Worm (Caenorhabditis elegans) whole organism, early embryonic: Measurements from ENCODE around the gene srm-5.

ENCODE experiments used
- ama-1 ChIP-seq: fragments of 150-350 bp; optimal IDR thresholded peaks from 2 replicates; lab custom pipeline; 2014
- flt-1 ChIP-seq: fragments of 200-800 bp; sonication (Bioruptor generic); IDR thresholded peaks from 2 replicates; pipeline ENCODE4 v1.3.6; 2022; ENCODE audit warnings: missing genetic modification characterization, missing compliant biosample characterization
- hmbx-1 ChIP-seq: sonication (generic microtip); optimal IDR thresholded peaks from 2 replicates; lab custom pipeline; 2016; ENCODE audit warnings: mild to moderate bottlenecking, missing genetic modification characterization, missing compliant biosample characterization
- scrt-1 ChIP-seq: fragments of 200-800 bp; sonication (Bioruptor generic); IDR thresholded peaks from 2 replicates; pipeline ENCODE4 v1.3.6; 2022; ENCODE audit warnings: missing genetic modification characterization, missing compliant biosample characterization
- sea-1 ChIP-seq: fragments of 200-800 bp; sonication (Bioruptor generic); conservative IDR thresholded peaks from 2 replicates; pipeline ENCODE4 v1.3.6; 2022; ENCODE audit warnings: missing genetic modification characterization, missing compliant biosample characterization
- tbx-11 ChIP-seq: fragments of 200-800 bp; sonication (Bioruptor generic); IDR thresholded peaks from 2 replicates; pipeline ENCODE4 v1.3.6; 2022; ENCODE audit warnings: missing genetic modification characterization, missing compliant biosample characterization

- TF ChIP-seq sea-1 (GFP tag; lab: Robert Waterston, UW) (no peak), flt-1 (GFP tag; lab: Robert Waterston, UW) (no peak), ama-1 (no peak), tbx-11 (GFP tag; lab: Robert Waterston, UW) (no peak), hmbx-1 (tag; lab: Kevin White, UChicago) (no peak), scrt-1 (GFP tag; lab: Robert Waterston, UW) (no peak)
Measured at ce11 chrV:14336655-14337054, 1.7 kb downstream of the srm-5 start, which contains the start of gene srm-6.
